Worm (Caenorhabditis elegans) whole organism, mixed stage, embryonic: ENCODE measurements around the gene F41E6.15.

ENCODE experiments used
- bed-3 ChIP-seq: fragments of 200-800 bp; sonication (Bioruptor generic); optimal IDR thresholded peaks from 3 replicates; lab custom pipeline; 2018; ENCODE audit warnings: mild to moderate bottlenecking, missing genetic modification characterization, moderate library complexity, missing compliant biosample characterization
- blmp-1 ChIP-seq: fragments of 150-350 bp; optimal IDR thresholded peaks from 2 replicates; lab custom pipeline; 2014; ENCODE audit warnings: missing biosample characterization, missing genetic modification characterization
- ceh-39 ChIP-seq: fragments of 150-350 bp; optimal IDR thresholded peaks from 2 replicates; lab custom pipeline; 2014; ENCODE audit warnings: missing biosample characterization, missing genetic modification characterization
- ceh-43 ChIP-seq: fragments of 200-800 bp; sonication (Bioruptor generic); optimal IDR thresholded peaks from 2 replicates; lab custom pipeline; 2018; ENCODE audit warnings: mild to moderate bottlenecking, missing genetic modification characterization, moderate library complexity, missing compliant biosample characterization
- ceh-83 ChIP-seq: fragments of 200-800 bp; sonication (Bioruptor generic); optimal IDR thresholded peaks from 2 replicates; lab custom pipeline; 2018; ENCODE audit warnings: mild to moderate bottlenecking, missing genetic modification characterization, missing compliant biosample characterization
- ces-1 ChIP-seq: fragments of 150-350 bp; optimal IDR thresholded peaks from 2 replicates; lab custom pipeline; 2014; ENCODE audit warnings: missing biosample characterization, missing genetic modification reagents, missing genetic modification characterization
- cnd-1 ChIP-seq: fragments of 200-800 bp; sonication (Bioruptor generic); optimal IDR thresholded peaks from 2 replicates; lab custom pipeline; 2018; ENCODE audit warnings: mild to moderate bottlenecking, missing genetic modification characterization, missing compliant biosample characterization
- drap-1 ChIP-seq: fragments of 200-800 bp; sonication (Bioruptor generic); optimal IDR thresholded peaks from 3 replicates; lab custom pipeline; 2018; ENCODE audit warnings: mild to moderate bottlenecking, missing genetic modification characterization, missing compliant biosample characterization
- elt-1 ChIP-seq: sonication (generic microtip); optimal IDR thresholded peaks from 2 replicates; lab custom pipeline; 2017; ENCODE audit warnings: missing genetic modification characterization, mild to moderate bottlenecking, missing compliant biosample characterization, antibody characterized with exemption, moderate library complexity, borderline replicate concordance; ENCODE audit not compliant: insufficient read depth
- elt-3 ChIP-seq: fragments of 150-350 bp; optimal IDR thresholded peaks from 2 replicates; lab custom pipeline; 2014; ENCODE audit warnings: missing biosample characterization, missing genetic modification characterization
- flh-1 ChIP-seq: fragments of 200-800 bp; sonication (Bioruptor generic); optimal IDR thresholded peaks from 2 replicates; lab custom pipeline; 2018; ENCODE audit warnings: mild to moderate bottlenecking, missing genetic modification characterization, moderate library complexity, missing compliant biosample characterization
- ham-2 ChIP-seq: fragments of 200-800 bp; sonication (Bioruptor generic); optimal IDR thresholded peaks from 2 replicates; lab custom pipeline; 2018; ENCODE audit warnings: mild to moderate bottlenecking, missing genetic modification characterization, missing compliant biosample characterization
- hlh-1 ChIP-seq: fragments of 150-350 bp; optimal IDR thresholded peaks from 2 replicates; lab custom pipeline; 2014; ENCODE audit warnings: missing biosample characterization, missing genetic modification reagents, missing genetic modification characterization
- lin-13 ChIP-seq: fragments of 150-350 bp; optimal IDR thresholded peaks from 2 replicates; lab custom pipeline; 2014; ENCODE audit warnings: missing biosample characterization, missing genetic modification characterization
- lin-32 ChIP-seq: fragments of 200-800 bp; sonication (Bioruptor generic); optimal IDR thresholded peaks from 2 replicates; lab custom pipeline; 2018; ENCODE audit warnings: mild to moderate bottlenecking, missing genetic modification characterization, missing compliant biosample characterization
- lsy-2 ChIP-seq: fragments of 150-350 bp; optimal IDR thresholded peaks from 2 replicates; lab custom pipeline; 2014; ENCODE audit warnings: missing biosample characterization, missing genetic modification characterization
- mab-5 ChIP-seq: fragments of 150-350 bp; optimal IDR thresholded peaks from 2 replicates; lab custom pipeline; 2014; ENCODE audit warnings: missing biosample characterization, missing genetic modification characterization
- mls-2 ChIP-seq: sonication (generic microtip); optimal IDR thresholded peaks from 2 replicates; lab custom pipeline; 2016; ENCODE audit warnings: mild to moderate bottlenecking, missing genetic modification characterization, moderate library complexity, missing compliant biosample characterization
- nhr-12 ChIP-seq: fragments of 150-350 bp; optimal IDR thresholded peaks from 2 replicates; lab custom pipeline; 2014; ENCODE audit warnings: missing biosample characterization, missing genetic modification characterization
- nhr-2 ChIP-seq: fragments of 150-350 bp; optimal IDR thresholded peaks from 2 replicates; lab custom pipeline; 2014; ENCODE audit warnings: missing biosample characterization, missing genetic modification characterization
- nhr-237 ChIP-seq: fragments of 150-350 bp; optimal IDR thresholded peaks from 2 replicates; lab custom pipeline; 2014; ENCODE audit warnings: missing biosample characterization, missing genetic modification characterization
- nhr-28 ChIP-seq: fragments of 150-350 bp; optimal IDR thresholded peaks from 2 replicates; lab custom pipeline; 2014; ENCODE audit warnings: missing biosample characterization, missing genetic modification characterization
- nhr-76 ChIP-seq: sonication (generic microtip); optimal IDR thresholded peaks from 2 replicates; lab custom pipeline; 2017; ENCODE audit warnings: missing biosample characterization, missing genetic modification characterization
- pha-4 ChIP-seq: fragments of 150-350 bp; optimal IDR thresholded peaks from 2 replicates; lab custom pipeline; 2018; ENCODE audit warnings: missing biosample characterization, missing genetic modification reagents, missing genetic modification characterization
- sem-2 ChIP-seq: fragments of 200-800 bp; sonication (Bioruptor generic); optimal IDR thresholded peaks from 2 replicates; lab custom pipeline; 2018; ENCODE audit warnings: mild to moderate bottlenecking, missing genetic modification characterization, missing compliant biosample characterization
- snpc-4 ChIP-seq: fragments of 150-350 bp; optimal IDR thresholded peaks from 2 replicates; lab custom pipeline; 2014; ENCODE audit warnings: missing biosample characterization, missing genetic modification characterization
- sptf-1 ChIP-seq: sonication (generic microtip); optimal IDR thresholded peaks from 2 replicates; lab custom pipeline; 2017; ENCODE audit warnings: mild to moderate bottlenecking, missing genetic modification characterization, moderate library complexity, missing compliant biosample characterization
- tbx-8 ChIP-seq: fragments of 200-800 bp; sonication (Bioruptor generic); optimal IDR thresholded peaks from 2 replicates; lab custom pipeline; 2018; ENCODE audit warnings: mild to moderate bottlenecking, missing genetic modification characterization, moderate library complexity, missing compliant biosample characterization
- unc-120 ChIP-seq: sonication (generic microtip); optimal IDR thresholded peaks from 2 replicates; lab custom pipeline; 2017; ENCODE audit warnings: missing genetic modification characterization, missing compliant biosample characterization; ENCODE audit not compliant: poor library complexity, severe bottlenecking
- unc-39 ChIP-seq: fragments of 150-350 bp; optimal IDR thresholded peaks from 2 replicates; lab custom pipeline; 2014; ENCODE audit warnings: missing biosample characterization, missing genetic modification characterization
- zip-8 ChIP-seq: fragments of 150-350 bp; optimal IDR thresholded peaks from 2 replicates; lab custom pipeline; 2014; ENCODE audit warnings: missing biosample characterization, missing genetic modification characterization
- ztf-11 ChIP-seq: fragments of 150-350 bp; optimal IDR thresholded peaks from 2 replicates; lab custom pipeline; 2014; ENCODE audit warnings: missing biosample characterization, missing genetic modification characterization

F41E6.15 gene

ce11 chrV:8602638-8603037 is at the start of gene F41E6.15:
Gene F41E6.15 (minus strand): TSS chrV:8602738.
- TF ChIP-seq pha-4 (tag; lab: Kevin White, UChicago) (no peak), sem-2 (GFP tag; lab: Kevin White, UChicago) (no peak), ces-1 (GFP tag; lab: Kevin White, UChicago) (no peak), lin-32 (no peak), bed-3 (GFP tag; lab: Kevin White, UChicago) (no peak), unc-120 (tag; lab: Kevin White, UChicago) (no peak), hlh-1 (tag; lab: Kevin White, UChicago) (no peak), unc-39 (no peak), sptf-1 (no peak), flh-1 (GFP tag; lab: Kevin White, UChicago) (no peak), ceh-43 (no peak)

ce11 chrV:8652177-8652576 is 49.6 kb upstream of the F41E6.15 start:
- TF ChIP-seq cnd-1 (tag; lab: Kevin White, UChicago) = no peak
- TF ChIP-seq ham-2 (GFP tag; lab: Kevin White, UChicago) = no peak
- TF ChIP-seq blmp-1 = no peak
- TF ChIP-seq nhr-76 = no peak
- TF ChIP-seq mab-5 = no peak
- no peak for TF ChIP-seq elt-1
- TF ChIP-seq nhr-237 = no peak
- no peak for TF ChIP-seq lsy-2 (tag; lab: Kevin White, UChicago)
- no peak for TF ChIP-seq unc-39
- TF ChIP-seq hlh-1 (tag; lab: Kevin White, UChicago) = no peak
- no peak for TF ChIP-seq unc-120 (tag; lab: Kevin White, UChicago)
- TF ChIP-seq ceh-43 = no peak
- TF ChIP-seq ztf-11 (tag; lab: Kevin White, UChicago) = no peak
- TF ChIP-seq nhr-28 (tag; lab: Kevin White, UChicago) = no peak
- no peak for TF ChIP-seq nhr-2 (tag; lab: Kevin White, UChicago)
- no peak for TF ChIP-seq ceh-83 (GFP tag; lab: Kevin White, UChicago)
- TF ChIP-seq lin-13 (tag; lab: Kevin White, UChicago) = no peak
- no peak for TF ChIP-seq sptf-1

ce11 chrV:8651007-8651711 is 48.6 kb upstream of the F41E6.15 start:
- no peak for TF ChIP-seq nhr-28 (tag; lab: Kevin White, UChicago)
- no peak for TF ChIP-seq tbx-8 (GFP tag; lab: Kevin White, UChicago)
- no peak for TF ChIP-seq cnd-1 (tag; lab: Kevin White, UChicago)
- TF ChIP-seq mab-5 = no peak
- TF ChIP-seq elt-1 = no peak
- no peak for TF ChIP-seq elt-3 (tag; lab: Kevin White, UChicago)
- TF ChIP-seq ceh-83 (GFP tag; lab: Kevin White, UChicago) = no peak
- TF ChIP-seq ceh-39 = no peak
- TF ChIP-seq lin-13 (tag; lab: Kevin White, UChicago) = no peak
- no peak for TF ChIP-seq ztf-11 (tag; lab: Kevin White, UChicago)
- TF ChIP-seq ceh-43 = no peak

ce11 chrV:8650365-8650764 is 47.8 kb upstream of the F41E6.15 start:
- TF ChIP-seq sem-2 (GFP tag; lab: Kevin White, UChicago) = no peak
- no peak for TF ChIP-seq elt-3 (tag; lab: Kevin White, UChicago)
- no peak for TF ChIP-seq nhr-237
- TF ChIP-seq lsy-2 (tag; lab: Kevin White, UChicago) = no peak
- TF ChIP-seq nhr-76 = no peak
- TF ChIP-seq ces-1 (GFP tag; lab: Kevin White, UChicago) = no peak
- TF ChIP-seq flh-1 (GFP tag; lab: Kevin White, UChicago) = no peak
- no peak for TF ChIP-seq hlh-1 (tag; lab: Kevin White, UChicago)
- TF ChIP-seq zip-8 = no peak
- TF ChIP-seq ceh-83 (GFP tag; lab: Kevin White, UChicago) = no peak
- no peak for TF ChIP-seq ceh-39
- TF ChIP-seq mls-2 (tag; lab: Kevin White, UChicago) = no peak
- TF ChIP-seq nhr-2 (tag; lab: Kevin White, UChicago) = no peak
- no peak for TF ChIP-seq tbx-8 (GFP tag; lab: Kevin White, UChicago)
- no peak for TF ChIP-seq drap-1
- no peak for TF ChIP-seq lin-32
- no peak for TF ChIP-seq elt-1
- TF ChIP-seq nhr-12 = no peak
- TF ChIP-seq snpc-4 (tag; lab: Kevin White, UChicago) = no peak
- no peak for TF ChIP-seq nhr-28 (tag; lab: Kevin White, UChicago)
- TF ChIP-seq, all 35 proteins: peak for 0
